Fruit fly (Drosophila melanogaster): Measurements from ENCODE around the gene Cph.

Cph gene

DNA sequence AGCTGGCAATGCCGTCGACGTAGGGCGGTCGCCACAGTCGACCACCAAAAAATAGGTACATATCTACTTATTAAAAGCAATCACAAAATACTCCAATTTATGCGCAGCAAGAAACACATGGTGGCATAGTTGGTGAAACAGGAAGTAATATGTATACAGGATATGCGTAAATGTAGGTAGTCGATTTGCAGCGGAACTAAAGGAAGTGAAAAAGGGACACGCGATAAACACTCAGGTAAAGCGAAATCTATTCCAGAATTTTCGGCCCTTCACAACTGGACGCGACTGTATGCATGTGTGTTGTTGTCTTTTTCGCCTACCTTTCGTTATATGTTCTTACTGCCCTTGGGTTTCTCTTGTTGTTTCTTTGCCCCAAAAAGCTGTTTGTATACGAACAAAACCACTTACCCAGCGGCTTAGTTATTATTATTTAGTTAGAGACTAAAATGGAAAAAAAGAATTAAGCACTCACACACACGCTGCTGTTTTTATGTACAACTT lies 41.0 kb upstream of the Cph start:
- TF ChIP-seq toe (GFP tag; optimal IDR thresholded peaks at IDR 0.05), result no peak
- TF ChIP-seq CG1620 (GFP tag; optimal IDR thresholded peaks at IDR 0.05), result peak; percentile 14
- peak; percentile 63 for TF ChIP-seq CG14711 (tag; optimal IDR thresholded peaks at IDR 0.05)
- TF ChIP-seq ovo (GFP tag; optimal IDR thresholded peaks at IDR 0.05), result no peak
- TF ChIP-seq cic (GFP tag; optimal IDR thresholded peaks at IDR 0.05), result no peak
- TF ChIP-seq bab1 (GFP tag; optimal IDR thresholded peaks at IDR 0.05), result peak; percentile 92
- TF ChIP-seq Hr96 (GFP tag; optimal IDR thresholded peaks at IDR 0.05), result peak; percentile 67
- TF ChIP-seq Crg-1 (GFP tag; optimal IDR thresholded peaks at IDR 0.05), result no peak
- no peak for TF ChIP-seq cnc (optimal IDR thresholded peaks at IDR 0.05)
- peak; percentile 78 for TF ChIP-seq CG7101 (tag; optimal IDR thresholded peaks at IDR 0.05)
- TF ChIP-seq Mnt (GFP tag; optimal IDR thresholded peaks at IDR 0.05), result no peak
- peak; percentile 34 for TF ChIP-seq CG7045 (GFP tag; optimal IDR thresholded peaks at IDR 0.05)
- no peak for TF ChIP-seq CG5204 (GFP tag; optimal IDR thresholded peaks at IDR 0.05)
- peak; percentile 51 for TF ChIP-seq pad (GFP tag; optimal IDR thresholded peaks at IDR 0.05)
- TF ChIP-seq CG33017 (tag; optimal IDR thresholded peaks at IDR 0.05), result peak; percentile 61
- no peak for TF ChIP-seq Clk (GFP tag; optimal IDR thresholded peaks at IDR 0.05)
- peak; percentile 57 for TF ChIP-seq CG12768 (GFP tag; optimal IDR thresholded peaks at IDR 0.05)
- peak; percentile 59 for TF ChIP-seq CG11617 (GFP tag; optimal IDR thresholded peaks at IDR 0.05)
- TF ChIP-seq tj (GFP tag; optimal IDR thresholded peaks at IDR 0.05), result peak; percentile 74
- no peak for TF ChIP-seq kay (GFP tag; ENCODE audit: borderline replicate concordance)

DNA sequence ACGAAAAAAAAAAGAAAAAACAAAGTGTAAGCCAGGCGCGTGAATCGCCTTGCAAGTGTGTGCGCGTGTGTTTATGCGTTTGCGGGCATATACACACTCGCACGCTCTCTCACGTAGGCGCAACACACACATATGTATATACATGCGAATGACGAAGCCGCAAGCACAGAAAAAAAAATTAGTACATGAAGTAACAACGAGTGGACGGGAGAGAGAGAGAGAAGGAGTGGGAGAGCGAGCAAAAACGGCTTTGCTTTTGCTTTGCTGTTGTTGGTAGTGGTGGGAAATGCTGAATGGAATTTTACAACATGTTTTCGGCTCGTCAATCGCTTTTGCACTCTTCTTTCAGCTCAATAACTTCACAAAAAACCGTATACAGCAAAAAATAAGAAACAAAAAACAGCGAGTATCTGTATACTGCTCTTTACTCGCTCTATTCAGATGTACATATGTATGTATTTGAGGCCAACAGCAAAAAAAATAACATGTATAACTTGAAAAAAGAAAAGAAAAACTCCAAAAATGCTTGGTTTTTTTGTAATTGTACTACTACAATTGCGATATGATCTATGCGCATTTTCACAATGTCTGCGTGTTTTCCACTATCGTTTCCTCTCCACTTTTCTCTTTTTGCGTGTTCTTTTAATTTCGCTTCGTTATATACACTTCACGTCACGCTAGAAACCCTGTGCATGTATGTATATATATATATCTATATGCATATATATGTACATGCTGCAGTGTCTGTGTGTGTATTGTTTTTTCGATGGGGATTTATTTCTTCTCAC lies 40.3 kb upstream of the Cph start:
- TF ChIP-seq kay (GFP tag; ENCODE audit: borderline replicate concordance) (no peak), CG11617 (GFP tag; optimal IDR thresholded peaks at IDR 0.05) (no peak), cnc (optimal IDR thresholded peaks at IDR 0.05) (no peak), CG7101 (tag; optimal IDR thresholded peaks at IDR 0.05) (no peak), CG1620 (GFP tag; optimal IDR thresholded peaks at IDR 0.05) (no peak), Hr96 (GFP tag; optimal IDR thresholded peaks at IDR 0.05) (no peak), CG14711 (tag; optimal IDR thresholded peaks at IDR 0.05) (no peak), tj (GFP tag; optimal IDR thresholded peaks at IDR 0.05) (peak; percentile 50), bab1 (GFP tag; optimal IDR thresholded peaks at IDR 0.05) (no peak), CG12768 (GFP tag; optimal IDR thresholded peaks at IDR 0.05) (no peak), toe (GFP tag; optimal IDR thresholded peaks at IDR 0.05) (no peak), pad (GFP tag; optimal IDR thresholded peaks at IDR 0.05) (no peak), Crg-1 (GFP tag; optimal IDR thresholded peaks at IDR 0.05) (no peak), cic (GFP tag; optimal IDR thresholded peaks at IDR 0.05) (peak; percentile 25), ovo (GFP tag; optimal IDR thresholded peaks at IDR 0.05) (peak; percentile 52), CG33017 (tag; optimal IDR thresholded peaks at IDR 0.05) (no peak), Mnt (GFP tag; optimal IDR thresholded peaks at IDR 0.05) (no peak), CG7045 (GFP tag; optimal IDR thresholded peaks at IDR 0.05) (no peak), Clk (GFP tag; optimal IDR thresholded peaks at IDR 0.05) (no peak), CG5204 (GFP tag; optimal IDR thresholded peaks at IDR 0.05) (no peak)

dm6 chrX:7097859-7098303 lies 39.6 kb upstream of the Cph start, which contains the start of gene Sxl:
Sxl (minus strand) TSS chrX:7098053.
- TF ChIP-seq CG14711 (tag; optimal IDR thresholded peaks at IDR 0.05), result peak; percentile 42
- TF ChIP-seq CG7101 (tag; optimal IDR thresholded peaks at IDR 0.05), result peak; percentile 46
- TF ChIP-seq CG33017 (tag; optimal IDR thresholded peaks at IDR 0.05), result peak; percentile 11
- peak; percentile 58 for TF ChIP-seq cic (GFP tag; optimal IDR thresholded peaks at IDR 0.05)
- TF ChIP-seq CG5204 (GFP tag; optimal IDR thresholded peaks at IDR 0.05), result no peak
- no peak for TF ChIP-seq tj (GFP tag; optimal IDR thresholded peaks at IDR 0.05)
- TF ChIP-seq Mnt (GFP tag; optimal IDR thresholded peaks at IDR 0.05), result peak; percentile 87
- no peak for TF ChIP-seq Hr96 (GFP tag; optimal IDR thresholded peaks at IDR 0.05)
- no peak for TF ChIP-seq toe (GFP tag; optimal IDR thresholded peaks at IDR 0.05)
- TF ChIP-seq cnc (optimal IDR thresholded peaks at IDR 0.05), result no peak
- TF ChIP-seq Clk (GFP tag; optimal IDR thresholded peaks at IDR 0.05), result no peak
- TF ChIP-seq CG11617 (GFP tag; optimal IDR thresholded peaks at IDR 0.05), result peak; percentile 58
- TF ChIP-seq Crg-1 (GFP tag; optimal IDR thresholded peaks at IDR 0.05), result peak; percentile 47
- peak; percentile 85 for TF ChIP-seq bab1 (GFP tag; optimal IDR thresholded peaks at IDR 0.05)
- peak; percentile 13 for TF ChIP-seq pad (GFP tag; optimal IDR thresholded peaks at IDR 0.05)
- TF ChIP-seq CG1620 (GFP tag; optimal IDR thresholded peaks at IDR 0.05), result peak; percentile 62

DNA sequence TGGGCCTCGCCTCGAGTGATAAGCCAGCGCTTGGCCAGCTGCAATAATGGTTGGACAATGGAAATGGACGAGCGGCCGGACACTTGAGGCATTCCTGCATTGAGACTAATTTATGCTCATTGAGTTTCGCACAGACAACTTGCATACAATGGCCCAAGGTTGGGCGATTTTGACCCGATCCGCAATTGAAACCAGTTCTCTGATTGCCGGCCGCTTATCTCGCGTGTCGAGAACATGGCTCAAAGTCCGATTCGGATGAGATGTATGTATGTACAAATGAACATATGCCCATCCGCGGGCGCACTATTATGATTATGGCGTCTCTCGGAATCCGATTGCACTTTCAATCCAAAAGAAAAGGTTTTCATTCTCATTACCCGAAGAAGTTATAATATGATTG lies 36.8 kb upstream of the Cph start:
- no peak for TF ChIP-seq CG33017 (tag; optimal IDR thresholded peaks at IDR 0.05)
- peak; percentile 13 for TF ChIP-seq CG12768 (GFP tag; optimal IDR thresholded peaks at IDR 0.05)

DNA sequence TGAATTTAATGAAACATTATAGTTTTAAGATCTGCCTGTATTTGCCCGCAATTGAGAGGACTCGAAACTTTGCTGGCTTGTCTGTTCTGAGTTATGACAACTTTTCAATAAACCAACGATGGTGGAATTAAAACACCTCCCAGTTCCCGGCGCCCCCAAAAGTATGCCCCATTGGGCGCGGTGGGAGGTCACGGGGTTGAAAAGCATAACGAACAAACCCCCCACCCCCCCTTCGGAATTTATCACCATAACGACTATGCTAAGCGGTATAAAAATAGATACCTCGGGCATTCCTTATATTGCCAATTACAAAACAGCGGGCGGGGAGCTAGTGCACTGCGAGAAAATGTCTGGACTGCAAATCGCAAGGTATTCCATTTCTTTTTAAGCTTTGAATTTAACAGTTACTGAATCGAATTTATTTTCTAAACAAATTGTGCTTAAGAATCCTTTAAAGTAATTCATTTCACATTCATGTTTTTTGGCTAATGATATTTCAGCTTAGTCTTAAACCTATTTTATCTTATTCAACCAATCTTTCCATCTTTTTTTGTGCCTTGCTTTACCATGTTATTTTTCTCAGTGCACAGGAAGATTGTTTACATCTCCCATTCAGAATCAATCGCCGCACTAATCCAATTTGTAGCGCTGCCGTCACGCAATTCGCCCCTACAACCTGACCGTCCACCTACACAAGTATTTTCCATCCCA lies 36.1 kb upstream of the Cph start:
- TF ChIP-seq Mnt (GFP tag; optimal IDR thresholded peaks at IDR 0.05) (peak; percentile 36), ovo (GFP tag; optimal IDR thresholded peaks at IDR 0.05) (peak; percentile 3), Hr96 (GFP tag; optimal IDR thresholded peaks at IDR 0.05) (peak; percentile 56), pad (GFP tag; optimal IDR thresholded peaks at IDR 0.05) (peak; percentile 27), tj (GFP tag; optimal IDR thresholded peaks at IDR 0.05) (peak; percentile 62), CG12768 (GFP tag; optimal IDR thresholded peaks at IDR 0.05) (peak; percentile 66), CG5204 (GFP tag; optimal IDR thresholded peaks at IDR 0.05) (peak; percentile 84), toe (GFP tag; optimal IDR thresholded peaks at IDR 0.05) (peak; percentile 64), CG7045 (GFP tag; optimal IDR thresholded peaks at IDR 0.05) (peak; percentile 77), CG14711 (tag; optimal IDR thresholded peaks at IDR 0.05) (peak; percentile 65), cnc (optimal IDR thresholded peaks at IDR 0.05) (no peak), CG1620 (GFP tag; optimal IDR thresholded peaks at IDR 0.05) (peak; percentile 61), bab1 (GFP tag; optimal IDR thresholded peaks at IDR 0.05) (peak; percentile 80), Crg-1 (GFP tag; optimal IDR thresholded peaks at IDR 0.05) (peak; percentile 61), CG33017 (tag; optimal IDR thresholded peaks at IDR 0.05) (peak; percentile 85), cic (GFP tag; optimal IDR thresholded peaks at IDR 0.05) (no peak), Clk (GFP tag; optimal IDR thresholded peaks at IDR 0.05) (peak; percentile 8), CG7101 (tag; optimal IDR thresholded peaks at IDR 0.05) (peak; percentile 78), kay (GFP tag; ENCODE audit: borderline replicate concordance) (no peak), CG11617 (GFP tag; optimal IDR thresholded peaks at IDR 0.05) (peak; percentile 76)
